Fruit fly (Drosophila melanogaster): ENCODE results near the gene Bap111.
A peak's percentile ranks its signal among the peaks of the same experiment; 100 is the strongest.

The Bap111 gene

dm6 chrX:9134922-9135453, 14.1 kb upstream of the Bap111 start, which contains the start of gene fend:
fend (minus strand) TSS chrX:9135099.
- TF ChIP-seq fru (GFP tag; optimal IDR thresholded peaks at IDR 0.05) (peak; percentile 22), N (GFP tag; optimal IDR thresholded peaks at IDR 0.05) (no peak), h (GFP tag; optimal IDR thresholded peaks at IDR 0.05) (peak; percentile 27), br (GFP tag; optimal IDR thresholded peaks at IDR 0.05) (no peak), brk (GFP tag; optimal IDR thresholded peaks at IDR 0.05) (peak; percentile 17), foxo (GFP tag; optimal IDR thresholded peaks at IDR 0.05) (peak in 1 of 2 experiments; percentile 15), woc (GFP tag; optimal IDR thresholded peaks at IDR 0.05) (peak; percentile 76), rgr (GFP tag; optimal IDR thresholded peaks at IDR 0.05) (peak; percentile 26), Mio (GFP tag; optimal IDR thresholded peaks at IDR 0.05) (no peak), Sp1 (GFP tag; optimal IDR thresholded peaks at IDR 0.05) (peak; percentile 41), Myc (optimal IDR thresholded peaks at IDR 0.05) (peak; percentile 92), HLH106 (tag; optimal IDR thresholded peaks at IDR 0.05) (peak; percentile 18), CG9705 (GFP tag; optimal IDR thresholded peaks at IDR 0.05) (peak; percentile 32), Jra (GFP tag; optimal IDR thresholded peaks at IDR 0.05) (no peak), psq (GFP tag; optimal IDR thresholded peaks at IDR 0.05) (peak; percentile 28), GATAd (GFP tag; optimal IDR thresholded peaks at IDR 0.05) (no peak)

dm6 chrX:9136776-9137550, 12.1 kb upstream of the Bap111 start:
- TF ChIP-seq N (GFP tag; optimal IDR thresholded peaks at IDR 0.05) (no peak), Vsx2 (GFP tag; optimal IDR thresholded peaks at IDR 0.05; ENCODE audit: partially characterized antibody) (no peak), lola (GFP tag; optimal IDR thresholded peaks at IDR 0.05) (no peak), sv (GFP tag; optimal IDR thresholded peaks at IDR 0.05) (no peak), Hr83 (GFP tag; optimal IDR thresholded peaks at IDR 0.05; ENCODE audit: poor library complexity, severe bottlenecking) (no peak), Hr78 (GFP tag; optimal IDR thresholded peaks at IDR 0.05) (no peak), Dif (GFP tag; optimal IDR thresholded peaks at IDR 0.05; ENCODE audit: partially characterized antibody) (no peak), dmrt93B (GFP tag; optimal IDR thresholded peaks at IDR 0.05) (no peak), sage (GFP tag; optimal IDR thresholded peaks at IDR 0.05) (no peak), br (GFP tag; optimal IDR thresholded peaks at IDR 0.05) (no peak), HLH106 (tag; optimal IDR thresholded peaks at IDR 0.05) (no peak), Jra (GFP tag; optimal IDR thresholded peaks at IDR 0.05) (no peak), pan (optimal IDR thresholded peaks at IDR 0.05) (no peak)

dm6 chrX:9139138-9139537, 10.0 kb upstream of the Bap111 start:
- TF ChIP-seq GATAd (GFP tag; optimal IDR thresholded peaks at IDR 0.05) (no peak), woc (GFP tag; optimal IDR thresholded peaks at IDR 0.05) (no peak)

- peak; percentile 23 for TF ChIP-seq sv (GFP tag; optimal IDR thresholded peaks at IDR 0.05)
- TF ChIP-seq tai (GFP tag; optimal IDR thresholded peaks at IDR 0.05): no peak
- peak; percentile 57 for TF ChIP-seq h (GFP tag; optimal IDR thresholded peaks at IDR 0.05)
- TF ChIP-seq Hnf4 (GFP tag; optimal IDR thresholded peaks at IDR 0.05): no peak
- TF ChIP-seq ey (GFP tag; optimal IDR thresholded peaks at IDR 0.05): peak; percentile 59
- TF ChIP-seq Hr83 (GFP tag; optimal IDR thresholded peaks at IDR 0.05; ENCODE audit: poor library complexity, severe bottlenecking): no peak
- TF ChIP-seq CG9705 (GFP tag; optimal IDR thresholded peaks at IDR 0.05): peak; percentile 31
- peak in 1 of 2 experiments; percentile 69 for TF ChIP-seq foxo (GFP tag; optimal IDR thresholded peaks at IDR 0.05)
- peak; percentile 68 for TF ChIP-seq Sp1 (GFP tag; optimal IDR thresholded peaks at IDR 0.05)
- TF ChIP-seq OdsH (GFP tag; optimal IDR thresholded peaks at IDR 0.05): peak; percentile 33
- TF ChIP-seq HLH106 (tag; optimal IDR thresholded peaks at IDR 0.05): peak; percentile 67
- peak; percentile 1 for TF ChIP-seq CG32264 (GFP tag; optimal IDR thresholded peaks at IDR 0.05)
- TF ChIP-seq rgr (GFP tag; optimal IDR thresholded peaks at IDR 0.05): peak; percentile 57
- no peak for TF ChIP-seq sage (GFP tag; optimal IDR thresholded peaks at IDR 0.05)
- TF ChIP-seq Rel (GFP tag; optimal IDR thresholded peaks at IDR 0.05): no peak
- TF ChIP-seq Rel (tag; optimal IDR thresholded peaks at IDR 0.05): peak; percentile 3
- TF ChIP-seq psq (GFP tag; optimal IDR thresholded peaks at IDR 0.05): peak; percentile 17
- peak; percentile 70 for TF ChIP-seq fru (GFP tag; optimal IDR thresholded peaks at IDR 0.05)
Measured at dm6 chrX:9141219-9141618, 7.9 kb upstream of the Bap111 start.

Data from whole organism, wandering third instar larva.